Fruit fly (Drosophila melanogaster) whole organism, embryonic: ENCODE measurements around the gene CG6142.

ENCODE experiments used
- Atf3 ChIP-seq: fragments of 200-800 bp; sonication (Bioruptor generic); optimal IDR thresholded peaks from 3 replicates; lab custom pipeline; 2016; ENCODE audit warnings: missing biosample characterization, missing genetic modification characterization
- B-H1 ChIP-seq: fragments of 200-800 bp; sonication (Bioruptor generic); IDR thresholded peaks from 3 replicates; pipeline ENCODE4 v1.3.6; 2022; ENCODE audit warnings: missing biosample characterization, missing genetic modification characterization
- CG10462 ChIP-seq: fragments of 200-800 bp; sonication (Bioruptor generic); optimal IDR thresholded peaks from 2 replicates; lab custom pipeline; 2016; ENCODE audit warnings: missing biosample characterization, missing genetic modification characterization
- CG11723 ChIP-seq: fragments of 200-800 bp; sonication (Bioruptor generic); optimal IDR thresholded peaks from 2 replicates; lab custom pipeline; 2017; ENCODE audit warnings: missing biosample characterization, mild to moderate bottlenecking, missing genetic modification characterization
- CG12236 ChIP-seq: fragments of 200-800 bp; sonication (Bioruptor generic); optimal IDR thresholded peaks from 2 replicates; lab custom pipeline; 2016; ENCODE audit warnings: missing biosample characterization, missing genetic modification characterization
- CG13287 ChIP-seq: fragments of 200-800 bp; sonication (Bioruptor generic); IDR thresholded peaks from 2 replicates; pipeline ENCODE4 v1.3.6; 2022; ENCODE audit warnings: missing biosample characterization, missing genetic modification characterization; ENCODE audit not compliant: partially characterized antibody
- CG13775 ChIP-seq: fragments of 200-800 bp; sonication (Bioruptor generic); optimal IDR thresholded peaks from 3 replicates; lab custom pipeline; 2017; ENCODE audit warnings: missing biosample characterization, mild to moderate bottlenecking, missing genetic modification characterization
- CG15696 ChIP-seq: fragments of 200-800 bp; sonication (Bioruptor generic); optimal IDR thresholded peaks from 2 replicates; lab custom pipeline; 2019; ENCODE audit warnings: missing biosample characterization, mild to moderate bottlenecking, missing genetic modification characterization, moderate library complexity
- CG1647 ChIP-seq: fragments of 200-800 bp; sonication (Bioruptor generic); optimal IDR thresholded peaks from 3 replicates; lab custom pipeline; 2016; ENCODE audit warnings: missing biosample characterization, missing genetic modification characterization
- CG17359 ChIP-seq: fragments of 200-800 bp; sonication (Bioruptor generic); optimal IDR thresholded peaks from 3 replicates; lab custom pipeline; 2018; ENCODE audit warnings: missing biosample characterization, mild to moderate bottlenecking, missing genetic modification characterization, moderate library complexity
- CG17612 ChIP-seq: fragments of 200-800 bp; sonication (Bioruptor generic); IDR thresholded peaks from 2 replicates; pipeline ENCODE4 v1.3.6; 2022; ENCODE audit warnings: missing biosample characterization, missing genetic modification characterization
- CG17802 ChIP-seq: fragments of 200-800 bp; sonication (Bioruptor generic); optimal IDR thresholded peaks from 2 replicates; lab custom pipeline; 2018; ENCODE audit warnings: missing biosample characterization, mild to moderate bottlenecking, missing genetic modification characterization, moderate library complexity
- CG17829 ChIP-seq: fragments of 200-800 bp; optimal IDR thresholded peaks from 2 replicates; lab custom pipeline; 2019; ENCODE audit warnings: missing biosample characterization, mild to moderate bottlenecking, missing genetic modification characterization, moderate library complexity
- CG18476 ChIP-seq: fragments of 200-800 bp; sonication (Bioruptor generic); optimal IDR thresholded peaks from 2 replicates; lab custom pipeline; 2016; ENCODE audit warnings: missing biosample characterization, mild to moderate bottlenecking, missing genetic modification characterization
- CG2712 ChIP-seq: fragments of 200-800 bp; optimal IDR thresholded peaks from 3 replicates; lab custom pipeline; 2019; ENCODE audit warnings: missing biosample characterization, mild to moderate bottlenecking, missing genetic modification characterization, moderate library complexity
- CG4404 ChIP-seq: fragments of 200-800 bp; sonication (Bioruptor generic); IDR thresholded peaks from 2 replicates; pipeline ENCODE4 v1.3.6; 2022; ENCODE audit warnings: missing biosample characterization, missing genetic modification characterization
- CG7271 ChIP-seq: fragments of 200-800 bp; sonication (Bioruptor generic); optimal IDR thresholded peaks from 2 replicates; lab custom pipeline; 2018; ENCODE audit warnings: missing biosample characterization, mild to moderate bottlenecking, missing genetic modification characterization, moderate library complexity
- CG7928 ChIP-seq: fragments of 200-800 bp; sonication (Bioruptor generic); optimal IDR thresholded peaks from 2 replicates; lab custom pipeline; 2017; ENCODE audit warnings: missing biosample characterization, mild to moderate bottlenecking, missing genetic modification characterization
- Camta ChIP-seq: fragments of 200-800 bp; sonication (Bioruptor generic); optimal IDR thresholded peaks from 2 replicates; lab custom pipeline; 2016; ENCODE audit warnings: missing biosample characterization, missing genetic modification characterization
- Dad ChIP-seq: fragments of 200-800 bp; sonication (Bioruptor generic); optimal IDR thresholded peaks from 3 replicates; lab custom pipeline; 2016; ENCODE audit warnings: missing biosample characterization, missing genetic modification characterization
- Dek ChIP-seq: fragments of 200-800 bp; sonication (Bioruptor generic); optimal IDR thresholded peaks from 3 replicates; lab custom pipeline; 2019; ENCODE audit warnings: missing biosample characterization, mild to moderate bottlenecking, missing genetic modification characterization, moderate library complexity
- Elba2 ChIP-seq: fragments of 200-800 bp; sonication (Bioruptor generic); optimal IDR thresholded peaks from 3 replicates; lab custom pipeline; 2016; ENCODE audit warnings: missing biosample characterization, missing genetic modification characterization
- Ets65A ChIP-seq: fragments of 200-800 bp; sonication (Bioruptor generic); peaks from one replicate; lab custom pipeline; 2016; ENCODE audit warnings: missing biosample characterization, missing genetic modification characterization
- Hmr ChIP-seq: fragments of 200-800 bp; sonication (Bioruptor generic); optimal IDR thresholded peaks from 3 replicates; lab custom pipeline; 2017; ENCODE audit warnings: mild to moderate bottlenecking, missing biosample characterization, missing genetic modification reagents, missing genetic modification characterization
- Kr ChIP-seq: fragments of 200-800 bp; sonication (Bioruptor generic); optimal IDR thresholded peaks from 2 replicates; lab custom pipeline; 2017; ENCODE audit warnings: missing biosample characterization, mild to moderate bottlenecking, missing genetic modification characterization
- Med ChIP-seq: fragments of 200-800 bp; sonication (Bioruptor generic); peaks from one replicate; lab custom pipeline; 2016; ENCODE audit warnings: missing biosample characterization, missing genetic modification characterization, mild to moderate bottlenecking, inconsistent platforms, moderate library complexity
- Oli ChIP-seq: fragments of 200-800 bp; sonication (Bioruptor generic); optimal IDR thresholded peaks from 2 replicates; lab custom pipeline; 2018; ENCODE audit warnings: missing biosample characterization, mild to moderate bottlenecking, missing genetic modification characterization, moderate library complexity
- PHDP ChIP-seq: fragments of 200-800 bp; sonication (Bioruptor generic); optimal IDR thresholded peaks from 3 replicates; lab custom pipeline; 2018; ENCODE audit warnings: missing biosample characterization, mild to moderate bottlenecking, missing genetic modification characterization, moderate library complexity
- Spps ChIP-seq: fragments of 200-800 bp; sonication (Bioruptor generic); optimal IDR thresholded peaks from 2 replicates; lab custom pipeline; 2018; ENCODE audit warnings: missing biosample characterization, mild to moderate bottlenecking, missing genetic modification characterization
- YL-1 ChIP-seq: fragments of 200-800 bp; sonication (Bioruptor generic); optimal IDR thresholded peaks from 3 replicates; lab custom pipeline; 2017; ENCODE audit warnings: missing biosample characterization, mild to moderate bottlenecking, missing genetic modification characterization
- abd-A ChIP-seq: fragments of 200-800 bp; sonication (Bioruptor generic); optimal IDR thresholded peaks from 3 replicates; lab custom pipeline; 2019; ENCODE audit warnings: missing biosample characterization, mild to moderate bottlenecking, missing genetic modification characterization, moderate library complexity
- ase ChIP-seq: fragments of 200-800 bp; sonication (Bioruptor generic); IDR thresholded peaks from 3 replicates; pipeline ENCODE4 v1.3.6; 2022; ENCODE audit warnings: missing biosample characterization, missing genetic modification characterization
- cad ChIP-seq: fragments of >200 bp; optimal IDR thresholded peaks from 2 replicates; lab custom pipeline; 2017; ENCODE audit warnings: missing biosample characterization, missing genetic modification characterization
- crc ChIP-seq: fragments of 200-800 bp; sonication (Bioruptor generic); optimal IDR thresholded peaks from 2 replicates; lab custom pipeline; 2016; ENCODE audit warnings: missing biosample characterization, missing genetic modification characterization
- dpn ChIP-seq, 2 experiments: fragments of 200-800 bp; sonication (Bioruptor generic); optimal IDR thresholded peaks; 3 replicates each; lab custom pipeline; 2016; ENCODE audit warnings: missing biosample characterization in 2 of 2, missing genetic modification characterization in 2 of 2
- esg ChIP-seq: fragments of 200-800 bp; sonication (Bioruptor generic); conservative IDR thresholded peaks from 2 replicates; pipeline ENCODE4 v1.3.6; 2022; ENCODE audit warnings: missing biosample characterization, missing genetic modification characterization
- ewg ChIP-seq: fragments of 200-800 bp; sonication (Bioruptor generic); optimal IDR thresholded peaks from 3 replicates; lab custom pipeline; 2017; ENCODE audit warnings: mild to moderate bottlenecking, missing biosample characterization, missing genetic modification reagents, missing genetic modification characterization
- insv ChIP-seq, 2 experiments: fragments of 200-800 bp; sonication (Bioruptor generic); optimal IDR thresholded peaks; 3 replicates each; lab custom pipeline; 2016 to 2018; ENCODE audit warnings: missing biosample characterization in 2 of 2, missing genetic modification characterization in 2 of 2
- jing ChIP-seq: fragments of 200-800 bp; sonication (Bioruptor generic); optimal IDR thresholded peaks from 2 replicates; lab custom pipeline; 2018; ENCODE audit warnings: missing biosample characterization, mild to moderate bottlenecking, missing genetic modification characterization
- knrl ChIP-seq: fragments of 200-800 bp; sonication (Bioruptor generic); IDR thresholded peaks from 3 replicates; pipeline ENCODE4 v1.3.6; 2022; ENCODE audit warnings: missing biosample characterization, missing genetic modification characterization; ENCODE audit not compliant: partially characterized antibody
- lab ChIP-seq: fragments of 200-800 bp; sonication (Bioruptor generic); optimal IDR thresholded peaks from 3 replicates; lab custom pipeline; 2017; ENCODE audit warnings: missing biosample characterization, missing genetic modification characterization, mild to moderate bottlenecking, moderate library complexity, missing genetic modification reagents
- lbe ChIP-seq: fragments of 200-800 bp; sonication (Bioruptor generic); optimal IDR thresholded peaks from 2 replicates; lab custom pipeline; 2016; ENCODE audit warnings: missing biosample characterization, mild to moderate bottlenecking, missing genetic modification characterization
- mam ChIP-seq: fragments of 200-800 bp; sonication (Bioruptor generic); optimal IDR thresholded peaks from 3 replicates; lab custom pipeline; 2016; ENCODE audit warnings: missing biosample characterization, missing genetic modification characterization
- pan ChIP-seq, 4 experiments: fragments of >200 bp in 3 of 4; fragments of 200-800 bp in 1 of 4; sonication (Bioruptor generic) in 1 of 4; optimal IDR thresholded peaks in 3 of 4; IDR thresholded peaks in 1 of 4; 2 replicates each; pipeline versions ENCODE4 v1.3.6 to Lab custom; 2017 to 2022; ENCODE audit warnings: missing biosample characterization in 2 of 4, missing genetic modification characterization in 2 of 4, mixed read lengths in 1 of 4
- rib ChIP-seq: fragments of 200-800 bp; sonication (Bioruptor generic); IDR thresholded peaks from 2 replicates; pipeline ENCODE4 v1.3.6; 2022; ENCODE audit warnings: missing biosample characterization, missing genetic modification characterization
- tin ChIP-seq: fragments of 200-800 bp; sonication (Bioruptor generic); optimal IDR thresholded peaks from 3 replicates; lab custom pipeline; 2016; ENCODE audit warnings: missing biosample characterization, missing genetic modification characterization
- tll ChIP-seq, 2 experiments: fragments of 200-800 bp in 1 of 2; fragments of >200 bp in 1 of 2; sonication (Bioruptor generic) in 1 of 2; optimal IDR thresholded peaks; 2 replicates each; lab custom pipeline; 2017 to 2019; ENCODE audit warnings: missing biosample characterization in 2 of 2, missing genetic modification characterization in 2 of 2, mild to moderate bottlenecking in 1 of 2, moderate library complexity in 1 of 2
- trh ChIP-seq: fragments of 200-800 bp; sonication (Bioruptor generic); optimal IDR thresholded peaks from 2 replicates; lab custom pipeline; 2016; ENCODE audit warnings: missing biosample characterization, missing genetic modification characterization
- vnd ChIP-seq: fragments of 200-800 bp; sonication (Bioruptor generic); IDR thresholded peaks from 3 replicates; pipeline ENCODE4 v1.3.6; 2022; ENCODE audit warnings: missing biosample characterization, missing genetic modification characterization; ENCODE audit not compliant: partially characterized antibody

CG6142 gene

dm6 chr3R:26106595-26107152, 26.3 kb upstream of the CG6142 start, which contains the start of gene Cipc (continued):
- TF ChIP-seq Dek (peak; percentile 83), crc (GFP tag; lab: Kevin White, UChicago) (no peak), CG2712 (tag; lab: Kevin White, UChicago) (peak; percentile 82), esg (no peak; the same call in 1 of the 2 replicates), lab (GFP tag; lab: Kevin White, UChicago) (peak; percentile 88), knrl (peak; percentile 29; the same call in 1 of the 3 replicates), CG17802 (tag; lab: Kevin White, UChicago) (no peak), CG11723 (peak; percentile 33), cad (GFP tag; lab: Kevin White, UChicago) (no peak), lbe (GFP tag; lab: Kevin White, UChicago) (peak; percentile 63), pan (optimal IDR thresholded peaks at IDR 0.05; lab: Kevin White, UChicago) (no peak), pan (GFP tag; optimal IDR thresholded peaks at IDR 0.05 in 1 of 2, IDR thresholded peaks at IDR 0.05 in 1 of 2) (peak in 1 of 2 experiments; percentile 73), tll (GFP tag; optimal IDR thresholded peaks at IDR 0.05; lab: Kevin White, UChicago) (no peak), Med (GFP tag; lab: Kevin White, UChicago) (peak; percentile 94), jing (GFP tag; lab: Kevin White, UChicago) (no peak), CG7271 (tag; lab: Kevin White, UChicago) (peak; percentile 10), CG13287 (GFP tag; lab: Robert Waterston, UW) (peak; percentile 32; the same call in 1 of the 2 replicates), YL-1 (peak; percentile 6), Oli (tag; lab: Kevin White, UChicago) (peak; percentile 78), B-H1 (GFP tag; lab: Robert Waterston, UW) (peak; percentile 57), dpn (GFP tag; optimal IDR thresholded peaks at IDR 0.05; lab: Kevin White, UChicago) (peak; percentile 19 to 69), ewg (GFP tag; lab: Kevin White, UChicago) (peak; percentile 38), mam (peak; percentile 25), CG10462 (GFP tag; lab: Kevin White, UChicago) (no peak), Atf3 (GFP tag; lab: Kevin White, UChicago) (no peak), CG15696 (tag; lab: Kevin White, UChicago) (peak; percentile 30), rib (GFP tag; lab: Robert Waterston, UW) (peak; percentile 98), Camta (no peak), insv (GFP tag; optimal IDR thresholded peaks at IDR 0.05; lab: Kevin White, UChicago) (peak in 1 of 2 experiments; percentile 38), Spps (tag; lab: Kevin White, UChicago) (no peak), ase (GFP tag; lab: Robert Waterston, UW) (peak; percentile 50; the same call in 1 of the 3 replicates), PHDP (tag; lab: Kevin White, UChicago) (peak; percentile 87), CG17829 (tag; lab: Kevin White, UChicago) (peak; percentile 74), CG18476 (peak; percentile 55), abd-A (tag; lab: Kevin White, UChicago) (peak; percentile 80), Kr (no peak), CG12236 (GFP tag; lab: Kevin White, UChicago) (no peak), Elba2 (no peak), Hmr (GFP tag; lab: Kevin White, UChicago) (peak; percentile 90), CG13775 (GFP tag; lab: Kevin White, UChicago) (peak; percentile 66), trh (GFP tag; lab: Kevin White, UChicago) (no peak), CG17612 (GFP tag; lab: Robert Waterston, UW) (no peak), Ets65A (GFP tag; lab: Kevin White, UChicago) (peak; percentile 94), tin (GFP tag; lab: Kevin White, UChicago) (peak; percentile 74), CG7928 (GFP tag; lab: Kevin White, UChicago) (no peak), CG4404 (GFP tag; lab: Robert Waterston, UW) (no peak), vnd (no peak), CG17359 (peak; percentile 85), Dad (GFP tag; lab: Kevin White, UChicago) (no peak), CG1647 (GFP tag; lab: Kevin White, UChicago) (peak; percentile 77)
